Worm (Caenorhabditis elegans): ENCODE measurements around the gene F40H3.1.
A peak's percentile ranks its signal among the peaks of the same experiment; 100 is the strongest.

F40H3.1 gene

ce11 chrII:6202910-6203309 lies 23.3 kb downstream of the F40H3.1 start, which contains the start of gene C30B5.17:
Gene C30B5.17 (minus strand): TSS chrII:6203010.
- TF ChIP-seq dmd-4 (tag; optimal IDR thresholded peaks at IDR 0.05; ENCODE audit: borderline replicate concordance) (no peak), pha-4 (tag; optimal IDR thresholded peaks at IDR 0.05) (no peak), ceh-30 (tag; optimal IDR thresholded peaks at IDR 0.05) (no peak)

- TF ChIP-seq unc-42 (tag; optimal IDR thresholded peaks at IDR 0.05) = peak; percentile 52
- no peak for TF ChIP-seq hlh-8 (tag; optimal IDR thresholded peaks at IDR 0.05)
Measured at ce11 chrII:6207252-6207651, 27.6 kb downstream of the F40H3.1 start.

ce11 chrII:6208116-6208515 lies 28.5 kb downstream of the F40H3.1 start, which contains the start of gene daf-37:
Gene daf-37 (minus strand): TSS chrII:6208216.
- TF ChIP-seq unc-3 (GFP tag; conservative IDR thresholded peaks at IDR 0.05) (no peak), unc-3 (tag; optimal IDR thresholded peaks at IDR 0.05) (no peak), hlh-8 (tag; optimal IDR thresholded peaks at IDR 0.05) (no peak), ceh-30 (tag; optimal IDR thresholded peaks at IDR 0.05) (no peak), ceh-48 (tag; optimal IDR thresholded peaks at IDR 0.05) (no peak), tbx-2 (tag; optimal IDR thresholded peaks at IDR 0.05) (no peak), dve-1 (tag; optimal IDR thresholded peaks at IDR 0.05) (no peak), unc-42 (tag; optimal IDR thresholded peaks at IDR 0.05) (no peak), pha-2 (tag; optimal IDR thresholded peaks at IDR 0.05) (no peak), hlh-6 (tag; optimal IDR thresholded peaks at IDR 0.05) (no peak), hlh-30 (tag; optimal IDR thresholded peaks at IDR 0.05; ENCODE audit: insufficient read depth) (no peak), lim-6 (tag; optimal IDR thresholded peaks at IDR 0.05) (no peak), nhr-11 (tag; optimal IDR thresholded peaks at IDR 0.05) (no peak), K02D7.2 (tag; optimal IDR thresholded peaks at IDR 0.05) (no peak), pros-1 (tag; optimal IDR thresholded peaks at IDR 0.05) (no peak), mec-3 (tag; optimal IDR thresholded peaks at IDR 0.05; ENCODE audit: borderline replicate concordance) (no peak), ceh-22 (tag; optimal IDR thresholded peaks at IDR 0.05) (no peak)

ce11 chrII:6219346-6219745 lies 39.7 kb downstream of the F40H3.1 start, which contains the start of gene mks-2:
Gene mks-2 (minus strand): TSS chrII:6219446.
- no peak for TF ChIP-seq sox-2 (GFP tag; IDR thresholded peaks at IDR 0.05)

ce11 chrII:6221470-6221869 lies 41.8 kb downstream of the F40H3.1 start:
- TF ChIP-seq hlh-6 (tag; optimal IDR thresholded peaks at IDR 0.05) (no peak), madf-2 (tag; optimal IDR thresholded peaks at IDR 0.05) (no peak), hlh-15 (tag; optimal IDR thresholded peaks at IDR 0.05) (no peak), tbx-7 (tag; optimal IDR thresholded peaks at IDR 0.05) (no peak), fkh-6 (tag; optimal IDR thresholded peaks at IDR 0.05) (no peak), pag-3 (tag; optimal IDR thresholded peaks at IDR 0.05; ENCODE audit: borderline replicate concordance) (no peak), pqm-1 (tag; optimal IDR thresholded peaks at IDR 0.05) (no peak), rnt-1 (tag; optimal IDR thresholded peaks at IDR 0.05) (no peak), pros-1 (tag; optimal IDR thresholded peaks at IDR 0.05) (no peak), pat-9 (tag; optimal IDR thresholded peaks at IDR 0.05) (no peak), dve-1 (tag; optimal IDR thresholded peaks at IDR 0.05) (no peak), ceh-45 (GFP tag; IDR thresholded peaks at IDR 0.05) (no peak), dmd-4 (tag; optimal IDR thresholded peaks at IDR 0.05; ENCODE audit: borderline replicate concordance) (no peak), elt-4 (tag; optimal IDR thresholded peaks at IDR 0.05) (no peak), che-1 (tag; optimal IDR thresholded peaks at IDR 0.05) (no peak), ceh-6 (GFP tag; optimal IDR thresholded peaks at IDR 0.05) (no peak), eyg-1 (tag; optimal IDR thresholded peaks at IDR 0.05) (no peak), ceh-9 (tag; optimal IDR thresholded peaks at IDR 0.05) (no peak), nfya-1 (tag; optimal IDR thresholded peaks at IDR 0.05) (no peak), nhr-11 (tag; optimal IDR thresholded peaks at IDR 0.05) (no peak)

Measured in whole organism, late embryonic.